Fruit fly (Drosophila melanogaster): ENCODE measurements around the gene CG31606.

Gene CG31606

dm6 chr2L:8168075-8168474 is 20.7 kb downstream of the CG31606 start:
- TF ChIP-seq jim (GFP tag; optimal IDR thresholded peaks at IDR 0.05): no peak

dm6 chr2L:8170600-8171182 is 23.3 kb downstream of the CG31606 start:
- TF ChIP-seq Mio (GFP tag; optimal IDR thresholded peaks at IDR 0.05) (no peak), Dfd (GFP tag; optimal IDR thresholded peaks at IDR 0.05) (no peak), Hnf4 (GFP tag; optimal IDR thresholded peaks at IDR 0.05) (no peak), ey (GFP tag; optimal IDR thresholded peaks at IDR 0.05) (no peak), sage (GFP tag; optimal IDR thresholded peaks at IDR 0.05) (no peak), sv (GFP tag; optimal IDR thresholded peaks at IDR 0.05) (no peak), dl (GFP tag; optimal IDR thresholded peaks at IDR 0.05; ENCODE audit: insufficient read depth in 1 of 2, partially characterized antibody in 2 of 2) (no peak), Rel (GFP tag; optimal IDR thresholded peaks at IDR 0.05) (no peak), Rel (tag; optimal IDR thresholded peaks at IDR 0.05) (no peak), Sp1 (GFP tag; optimal IDR thresholded peaks at IDR 0.05) (no peak), Myc (optimal IDR thresholded peaks at IDR 0.05) (no peak), tai (GFP tag; optimal IDR thresholded peaks at IDR 0.05) (no peak), OdsH (GFP tag; optimal IDR thresholded peaks at IDR 0.05) (no peak), GATAd (GFP tag; optimal IDR thresholded peaks at IDR 0.05) (no peak), lola (GFP tag; optimal IDR thresholded peaks at IDR 0.05) (no peak), br (GFP tag; optimal IDR thresholded peaks at IDR 0.05) (no peak), fru (GFP tag; optimal IDR thresholded peaks at IDR 0.05) (no peak), dmrt93B (GFP tag; optimal IDR thresholded peaks at IDR 0.05) (no peak), Vsx2 (GFP tag; optimal IDR thresholded peaks at IDR 0.05; ENCODE audit: partially characterized antibody) (no peak), Dif (GFP tag; optimal IDR thresholded peaks at IDR 0.05; ENCODE audit: partially characterized antibody) (no peak)

DNA sequence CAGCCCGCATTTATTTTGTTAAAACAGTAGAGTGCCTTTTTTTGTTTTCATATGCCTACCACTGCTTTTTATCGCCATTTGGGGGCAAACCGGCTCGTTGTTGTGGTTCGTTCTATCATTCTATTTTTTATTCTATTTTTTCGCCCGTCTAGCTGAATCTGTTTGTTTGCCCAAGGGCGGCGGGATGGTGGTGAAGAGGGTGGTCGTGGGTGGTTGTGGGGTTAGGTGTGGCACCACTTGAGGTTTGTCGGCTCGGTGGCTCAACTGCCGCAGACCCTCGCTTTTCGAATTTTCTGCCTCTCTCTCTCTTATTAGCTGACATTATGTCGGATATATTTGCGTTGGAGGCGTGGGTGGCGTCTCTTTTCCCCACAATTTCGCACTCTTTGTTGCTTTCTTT is 24.1 kb downstream of the CG31606 start:
- TF ChIP-seq N (GFP tag; optimal IDR thresholded peaks at IDR 0.05) (no peak), Dif (GFP tag; optimal IDR thresholded peaks at IDR 0.05; ENCODE audit: partially characterized antibody) (no peak), Mio (GFP tag; optimal IDR thresholded peaks at IDR 0.05) (no peak), lola (GFP tag; optimal IDR thresholded peaks at IDR 0.05) (no peak), brk (GFP tag; optimal IDR thresholded peaks at IDR 0.05) (no peak), Hr78 (GFP tag; optimal IDR thresholded peaks at IDR 0.05) (no peak), CrebA (GFP tag; optimal IDR thresholded peaks at IDR 0.05; ENCODE audit: borderline replicate concordance) (no peak)

DNA sequence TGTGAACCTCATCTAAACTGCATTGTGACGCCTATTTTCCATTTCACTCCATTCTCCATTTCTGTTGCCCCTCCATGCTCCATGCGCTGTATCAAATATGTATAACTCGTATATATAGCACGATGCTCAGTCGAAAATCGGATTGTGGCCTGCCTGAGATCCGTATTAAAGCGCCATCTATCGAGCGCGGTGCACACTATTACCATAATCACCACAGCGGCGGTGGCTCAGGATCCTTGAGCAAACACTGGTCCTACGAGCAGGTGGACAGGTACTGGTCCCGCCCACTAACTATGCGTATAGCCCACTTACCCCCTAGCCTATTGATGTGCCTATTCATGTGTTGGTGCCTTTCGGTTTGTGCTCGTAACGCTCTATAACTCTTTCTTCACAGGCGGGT is 37.6 kb downstream of the CG31606 start:
- TF ChIP-seq usp (GFP tag; optimal IDR thresholded peaks at IDR 0.05) (no peak), Jra (GFP tag; optimal IDR thresholded peaks at IDR 0.05) (no peak), OdsH (GFP tag; optimal IDR thresholded peaks at IDR 0.05) (no peak), foxo (GFP tag; optimal IDR thresholded peaks at IDR 0.05) (no peak), jim (GFP tag; optimal IDR thresholded peaks at IDR 0.05) (no peak), brk (GFP tag; optimal IDR thresholded peaks at IDR 0.05) (no peak), h (GFP tag; optimal IDR thresholded peaks at IDR 0.05) (no peak), Dif (GFP tag; optimal IDR thresholded peaks at IDR 0.05; ENCODE audit: partially characterized antibody) (no peak), HLH106 (tag; optimal IDR thresholded peaks at IDR 0.05) (no peak), CrebA (GFP tag; optimal IDR thresholded peaks at IDR 0.05; ENCODE audit: borderline replicate concordance) (no peak), Hnf4 (GFP tag; optimal IDR thresholded peaks at IDR 0.05) (no peak), fru (GFP tag; optimal IDR thresholded peaks at IDR 0.05) (no peak), Abd-B (GFP tag; optimal IDR thresholded peaks at IDR 0.05) (no peak), lola (GFP tag; optimal IDR thresholded peaks at IDR 0.05) (no peak), GATAd (GFP tag; optimal IDR thresholded peaks at IDR 0.05) (no peak), Dfd (GFP tag; optimal IDR thresholded peaks at IDR 0.05) (no peak)

DNA sequence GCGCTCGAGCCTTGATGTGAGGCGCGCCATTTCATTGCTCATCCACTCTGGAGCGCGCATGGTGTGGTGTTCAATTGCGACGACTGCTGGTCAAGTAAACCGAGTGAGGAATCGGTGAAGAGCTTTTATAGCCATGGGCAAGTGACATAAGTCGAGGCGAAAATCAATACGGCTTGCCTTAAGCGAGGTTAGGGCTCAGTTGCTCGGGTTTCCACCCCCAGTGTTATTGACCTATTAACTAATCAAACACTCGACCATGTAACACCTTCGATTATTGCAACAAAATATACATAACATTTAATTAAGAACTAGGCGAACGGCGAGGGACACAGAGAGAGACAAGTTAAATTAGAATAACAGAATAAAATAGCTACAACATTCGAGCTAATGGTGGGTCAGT is 43.3 kb downstream of the CG31606 start, which contains the start of gene CG34134:
Gene CG34134 (minus strand): TSS at position 101 of the 400 bp plus-strand sequence.
- TF ChIP-seq Abd-B (GFP tag; optimal IDR thresholded peaks at IDR 0.05): no peak
- TF ChIP-seq OdsH (GFP tag; optimal IDR thresholded peaks at IDR 0.05): no peak
- no peak for TF ChIP-seq usp (GFP tag; optimal IDR thresholded peaks at IDR 0.05)
- TF ChIP-seq dmrt93B (GFP tag; optimal IDR thresholded peaks at IDR 0.05): no peak
- TF ChIP-seq rgr (GFP tag; optimal IDR thresholded peaks at IDR 0.05): no peak
- no peak for TF ChIP-seq Hr78 (GFP tag; optimal IDR thresholded peaks at IDR 0.05)
- TF ChIP-seq Hnf4 (GFP tag; optimal IDR thresholded peaks at IDR 0.05): no peak
- no peak for TF ChIP-seq N (GFP tag; optimal IDR thresholded peaks at IDR 0.05)
- TF ChIP-seq Myc (optimal IDR thresholded peaks at IDR 0.05): no peak
- no peak for TF ChIP-seq CG32264 (GFP tag; optimal IDR thresholded peaks at IDR 0.05)
- no peak for TF ChIP-seq Hr83 (GFP tag; optimal IDR thresholded peaks at IDR 0.05; ENCODE audit: poor library complexity, severe bottlenecking)
- no peak for TF ChIP-seq sage (GFP tag; optimal IDR thresholded peaks at IDR 0.05)
- no peak for TF ChIP-seq dsf (GFP tag; optimal IDR thresholded peaks at IDR 0.05; ENCODE audit: borderline replicate concordance)

Measured in whole organism, wandering third instar larva.